Fruit fly (Drosophila melanogaster) whole organism, pupa: Measurements from ENCODE around the gene VGlut.

Experiments
- CG10348 ChIP-seq: fragments of 200-800 bp; sonication (Bioruptor generic); IDR thresholded peaks from 2 replicates; pipeline ENCODE4 v1.3.6; 2022; ENCODE audit warnings: missing biosample characterization, missing genetic modification characterization
- CG12605 ChIP-seq: fragments of 200-800 bp; sonication (Bioruptor generic); IDR thresholded peaks from 2 replicates; pipeline ENCODE4 v1.3.6; 2022; ENCODE audit warnings: missing biosample characterization, missing genetic modification characterization
- CG13204 ChIP-seq: fragments of 200-800 bp; sonication (Bioruptor generic); optimal IDR thresholded peaks from 2 replicates; lab custom pipeline; 2018; ENCODE audit warnings: missing biosample characterization, mild to moderate bottlenecking, missing genetic modification characterization, moderate library complexity
- CG14655 ChIP-seq: fragments of 200-800 bp; sonication (Bioruptor generic); optimal IDR thresholded peaks from 3 replicates; lab custom pipeline; 2017; ENCODE audit warnings: mild to moderate bottlenecking, missing biosample characterization, missing genetic modification reagents, missing genetic modification characterization
- CG15710 ChIP-seq: fragments of 200-800 bp; sonication (Bioruptor generic); optimal IDR thresholded peaks from 2 replicates; lab custom pipeline; 2018; ENCODE audit warnings: missing biosample characterization, mild to moderate bottlenecking, missing genetic modification characterization, moderate library complexity
- CG17806 ChIP-seq: fragments of 200-800 bp; sonication (Bioruptor generic); optimal IDR thresholded peaks from 2 replicates; lab custom pipeline; 2018; ENCODE audit warnings: missing biosample characterization, mild to moderate bottlenecking, missing genetic modification characterization, moderate library complexity
- CG32121 ChIP-seq: fragments of 200-800 bp; sonication (Bioruptor generic); IDR thresholded peaks from 2 replicates; pipeline ENCODE4 v1.3.6; 2022; ENCODE audit warnings: missing biosample characterization, missing genetic modification characterization
- CG34367 ChIP-seq: fragments of 200-800 bp; sonication (Bioruptor generic); optimal IDR thresholded peaks from 2 replicates; lab custom pipeline; 2018; ENCODE audit warnings: missing biosample characterization, mild to moderate bottlenecking, missing genetic modification characterization
- CG4496 ChIP-seq: fragments of 200-800 bp; sonication (Bioruptor generic); IDR thresholded peaks from 3 replicates; pipeline ENCODE4 v1.3.6; 2022; ENCODE audit warnings: missing biosample characterization, missing genetic modification characterization
- CG8159 ChIP-seq: fragments of 200-800 bp; sonication (Bioruptor generic); optimal IDR thresholded peaks from 3 replicates; lab custom pipeline; 2018; ENCODE audit warnings: missing biosample characterization, mild to moderate bottlenecking, missing genetic modification characterization, moderate library complexity
- CG8301 ChIP-seq: fragments of 200-800 bp; sonication (Bioruptor generic); optimal IDR thresholded peaks from 2 replicates; lab custom pipeline; 2018; ENCODE audit warnings: missing biosample characterization, mild to moderate bottlenecking, missing genetic modification characterization
- CG9948 ChIP-seq: fragments of 200-800 bp; sonication (Bioruptor generic); optimal IDR thresholded peaks from 2 replicates; lab custom pipeline; 2018; ENCODE audit warnings: missing biosample characterization, mild to moderate bottlenecking, missing genetic modification characterization, moderate library complexity
- D1 ChIP-seq: fragments of 200-800 bp; sonication (Bioruptor generic); optimal IDR thresholded peaks from 2 replicates; lab custom pipeline; 2018; ENCODE audit warnings: missing biosample characterization, mild to moderate bottlenecking, missing genetic modification characterization, moderate library complexity
- EcR ChIP-seq: fragments of 200-800 bp; sonication (Bioruptor generic); optimal IDR thresholded peaks from 3 replicates; lab custom pipeline; 2019; ENCODE audit warnings: missing biosample characterization, missing genetic modification characterization, mild to moderate bottlenecking, moderate library complexity, missing genetic modification reagents
- Ets98B ChIP-seq: fragments of 200-800 bp; sonication (Bioruptor generic); IDR thresholded peaks from 2 replicates; pipeline ENCODE4 v1.3.6; 2022; ENCODE audit warnings: missing biosample characterization, missing genetic modification characterization
- Pif1A ChIP-seq: fragments of 200-800 bp; sonication (Bioruptor generic); optimal IDR thresholded peaks from 3 replicates; lab custom pipeline; 2016; ENCODE audit warnings: missing biosample characterization, missing genetic modification characterization
- Pif1B ChIP-seq: fragments of 200-800 bp; sonication (Bioruptor generic); optimal IDR thresholded peaks from 3 replicates; lab custom pipeline; 2016; ENCODE audit warnings: missing biosample characterization, missing genetic modification characterization
- Snoo ChIP-seq: fragments of 200-800 bp; sonication (Bioruptor generic); optimal IDR thresholded peaks from 3 replicates; lab custom pipeline; 2017; ENCODE audit warnings: missing biosample characterization, mild to moderate bottlenecking, missing genetic modification characterization, inconsistent platforms
- fd96Ca ChIP-seq: fragments of 200-800 bp; sonication (Bioruptor generic); IDR thresholded peaks from 3 replicates; pipeline ENCODE4 v1.3.6; 2022; ENCODE audit warnings: missing biosample characterization, missing genetic modification characterization
- gl ChIP-seq: fragments of 200-800 bp; sonication (Bioruptor generic); optimal IDR thresholded peaks from 2 replicates; lab custom pipeline; 2018; ENCODE audit warnings: missing biosample characterization, mild to moderate bottlenecking, missing genetic modification characterization
- rn ChIP-seq: fragments of 200-800 bp; sonication (Bioruptor generic); IDR thresholded peaks from 2 replicates; pipeline ENCODE4 v1.3.6; 2022; ENCODE audit warnings: missing biosample characterization, missing genetic modification characterization

The VGlut gene

dm6 chr2L:2417865-2418264 lies 17.8 kb downstream of the VGlut start, which contains the start of gene CG34448:
CG34448 (minus strand) TSS chr2L:2417965.
- no peak for TF ChIP-seq gl (tag; lab: Kevin White, UChicago)
- TF ChIP-seq CG34367 (tag; lab: Kevin White, UChicago) = no peak
- no peak for TF ChIP-seq CG14655 (GFP tag; lab: Kevin White, UChicago)
- no peak for TF ChIP-seq Ets98B (GFP tag; lab: Robert Waterston, UW)
- TF ChIP-seq CG8301 (tag; lab: Kevin White, UChicago) = no peak
- no peak for TF ChIP-seq Pif1A
- TF ChIP-seq CG4496 (GFP tag; lab: Robert Waterston, UW) = no peak
- no peak for TF ChIP-seq EcR (GFP tag; lab: Kevin White, UChicago)
- no peak for TF ChIP-seq D1 (tag; lab: Kevin White, UChicago)
- no peak for TF ChIP-seq CG32121 (GFP tag; lab: Robert Waterston, UW)
- TF ChIP-seq, all 21 proteins: peak for 0

dm6 chr2L:2419913-2420312 lies 19.8 kb downstream of the VGlut start, which contains the start of gene CG34447:
CG34447 (minus strand) TSS chr2L:2420013.
- TF ChIP-seq Ets98B (GFP tag; lab: Robert Waterston, UW) = no peak
- TF ChIP-seq CG8159 (tag; lab: Kevin White, UChicago) = no peak
- no peak for TF ChIP-seq CG15710 (tag; lab: Kevin White, UChicago)

dm6 chr2L:2420490-2420889 lies 20.4 kb downstream of the VGlut start, which contains the start of gene CG9886:
CG9886 (plus strand) TSS chr2L:2420830.
- peak; percentile 62; the same call in 2 of the 3 replicates for TF ChIP-seq CG4496 (GFP tag; lab: Robert Waterston, UW)
- TF ChIP-seq CG8159 (tag; lab: Kevin White, UChicago) = peak; percentile 57
- TF ChIP-seq fd96Ca = no peak
- TF ChIP-seq CG12605 = no peak
- TF ChIP-seq Ets98B (GFP tag; lab: Robert Waterston, UW) = peak; percentile 56; the same call in 1 of the 2 replicates
- TF ChIP-seq D1 (tag; lab: Kevin White, UChicago) = no peak
- peak; percentile 32 for TF ChIP-seq CG34367 (tag; lab: Kevin White, UChicago)
- peak; percentile 50 for TF ChIP-seq CG9948 (tag; lab: Kevin White, UChicago)
- TF ChIP-seq rn = no peak
- TF ChIP-seq gl (tag; lab: Kevin White, UChicago) = no peak
- peak; percentile 50 for TF ChIP-seq CG8301 (tag; lab: Kevin White, UChicago)
- TF ChIP-seq Snoo (tag; lab: Kevin White, UChicago) = no peak
- peak; percentile 32; the same call in 1 of the 2 replicates for TF ChIP-seq CG32121 (GFP tag; lab: Robert Waterston, UW)
- TF ChIP-seq Pif1B (GFP tag; lab: Kevin White, UChicago) = peak; percentile 43
- no peak for TF ChIP-seq CG17806
- no peak for TF ChIP-seq EcR (GFP tag; lab: Kevin White, UChicago)
- no peak for TF ChIP-seq Pif1A
- TF ChIP-seq CG15710 (tag; lab: Kevin White, UChicago) = no peak
- no peak for TF ChIP-seq CG10348 (GFP tag; lab: Robert Waterston, UW)
- peak; percentile 37 for TF ChIP-seq CG14655 (GFP tag; lab: Kevin White, UChicago)
- TF ChIP-seq CG13204 (GFP tag; lab: Kevin White, UChicago) = no peak

dm6 chr2L:2424497-2424896 lies 24.4 kb downstream of the VGlut start, which contains the start of gene CG44139:
CG44139 (plus strand) TSS chr2L:2424797.
- TF ChIP-seq CG10348 (GFP tag; lab: Robert Waterston, UW) = no peak
- no peak for TF ChIP-seq rn
- no peak for TF ChIP-seq fd96Ca
- TF ChIP-seq CG4496 (GFP tag; lab: Robert Waterston, UW) = no peak
- no peak for TF ChIP-seq CG32121 (GFP tag; lab: Robert Waterston, UW)
- no peak for TF ChIP-seq CG15710 (tag; lab: Kevin White, UChicago)
- no peak for TF ChIP-seq CG12605
- TF ChIP-seq Pif1B (GFP tag; lab: Kevin White, UChicago) = no peak
- no peak for TF ChIP-seq CG8301 (tag; lab: Kevin White, UChicago)
- no peak for TF ChIP-seq D1 (tag; lab: Kevin White, UChicago)
- TF ChIP-seq gl (tag; lab: Kevin White, UChicago) = no peak
- no peak for TF ChIP-seq CG13204 (GFP tag; lab: Kevin White, UChicago)

dm6 chr2L:2425652-2426192 lies 25.6 kb downstream of the VGlut start:
- no peak for TF ChIP-seq CG4496 (GFP tag; lab: Robert Waterston, UW)
- TF ChIP-seq EcR (GFP tag; lab: Kevin White, UChicago) = peak; percentile 66
- TF ChIP-seq CG17806 = no peak
- TF ChIP-seq CG13204 (GFP tag; lab: Kevin White, UChicago) = peak; percentile 61

- TF ChIP-seq D1 (tag; lab: Kevin White, UChicago) = peak; percentile 50
- no peak for TF ChIP-seq Snoo (tag; lab: Kevin White, UChicago)
- TF ChIP-seq CG32121 (GFP tag; lab: Robert Waterston, UW) = peak; percentile 91
- peak; percentile 93 for TF ChIP-seq CG8301 (tag; lab: Kevin White, UChicago)
- peak; percentile 94 for TF ChIP-seq CG14655 (GFP tag; lab: Kevin White, UChicago)
- TF ChIP-seq Ets98B (GFP tag; lab: Robert Waterston, UW) = peak; percentile 94
- peak; percentile 93 for TF ChIP-seq fd96Ca
- peak; percentile 68 for TF ChIP-seq CG10348 (GFP tag; lab: Robert Waterston, UW)
- TF ChIP-seq CG8159 (tag; lab: Kevin White, UChicago) = peak; percentile 79
- peak; percentile 87 for TF ChIP-seq Pif1A
- TF ChIP-seq rn = peak; percentile 75
- TF ChIP-seq CG34367 (tag; lab: Kevin White, UChicago) = peak; percentile 82
- peak; percentile 88 for TF ChIP-seq CG17806
- peak; percentile 73 for TF ChIP-seq Pif1B (GFP tag; lab: Kevin White, UChicago)
- peak; percentile 86 for TF ChIP-seq CG12605
- TF ChIP-seq CG4496 (GFP tag; lab: Robert Waterston, UW) = peak; percentile 95
- TF ChIP-seq CG15710 (tag; lab: Kevin White, UChicago) = peak; percentile 78
- TF ChIP-seq gl (tag; lab: Kevin White, UChicago) = peak; percentile 61
- TF ChIP-seq EcR (GFP tag; lab: Kevin White, UChicago) = no peak
- TF ChIP-seq CG9948 (tag; lab: Kevin White, UChicago) = peak; percentile 84
- TF ChIP-seq CG13204 (GFP tag; lab: Kevin White, UChicago) = peak; percentile 17
These were observed 26.5 kb downstream of the VGlut start for dm6 chr2L:2426444-2427188.
